Worm (Caenorhabditis elegans) whole organism, L2 larva: Measurements from ENCODE around the gene F11C7.6.

Source experiments
- C34F6.9 ChIP-seq: fragments of 150-350 bp; optimal IDR thresholded peaks from 2 replicates; lab custom pipeline; 2014; ENCODE audit warnings: missing biosample characterization, missing genetic modification characterization
- F13H6.1 ChIP-seq: sonication (generic microtip); optimal IDR thresholded peaks from 2 replicates; lab custom pipeline; 2016; ENCODE audit warnings: missing genetic modification characterization, missing compliant biosample characterization
- Y55F3AM.14 ChIP-seq: fragments of 200-800 bp; sonication (Bioruptor generic); optimal IDR thresholded peaks from 2 replicates; lab custom pipeline; 2018; ENCODE audit warnings: mild to moderate bottlenecking, missing genetic modification characterization, missing compliant biosample characterization
- ZK546.5 ChIP-seq: sonication (generic microtip); optimal IDR thresholded peaks from 2 replicates; lab custom pipeline; 2017; ENCODE audit warnings: missing biosample characterization, missing genetic modification characterization
- aly-2 ChIP-seq: fragments of 150-350 bp; optimal IDR thresholded peaks from 2 replicates; lab custom pipeline; 2014; ENCODE audit warnings: missing biosample characterization, missing genetic modification characterization
- ama-1 ChIP-seq: fragments of 150-350 bp; optimal IDR thresholded peaks from 2 replicates; lab custom pipeline; 2018; ENCODE audit warnings: inconsistent platforms
- blmp-1 ChIP-seq: sonication (generic microtip); optimal IDR thresholded peaks from 2 replicates; lab custom pipeline; 2017; ENCODE audit warnings: missing genetic modification characterization, mild to moderate bottlenecking, missing compliant biosample characterization, antibody characterized with exemption, moderate library complexity; ENCODE audit not compliant: insufficient read depth
- ceh-16 ChIP-seq: fragments of 150-350 bp; optimal IDR thresholded peaks from 2 replicates; lab custom pipeline; 2014; ENCODE audit warnings: missing biosample characterization, missing genetic modification characterization
- ceh-82 ChIP-seq: fragments of 150-350 bp; optimal IDR thresholded peaks from 2 replicates; lab custom pipeline; 2014; ENCODE audit warnings: missing biosample characterization, missing genetic modification characterization
- dmd-4 ChIP-seq: sonication (generic microtip); optimal IDR thresholded peaks from 2 replicates; lab custom pipeline; 2017; ENCODE audit warnings: missing biosample characterization, missing genetic modification characterization
- egl-27 ChIP-seq: sonication (generic microtip); optimal IDR thresholded peaks from 3 replicates; lab custom pipeline; 2017; ENCODE audit warnings: missing biosample characterization, missing genetic modification reagents, missing genetic modification characterization
- elt-3 ChIP-seq: sonication (generic microtip); optimal IDR thresholded peaks from 2 replicates; lab custom pipeline; 2017; ENCODE audit warnings: missing biosample characterization, missing genetic modification characterization
- gmeb-1 ChIP-seq: fragments of 150-350 bp; optimal IDR thresholded peaks from 2 replicates; lab custom pipeline; 2014; ENCODE audit warnings: missing biosample characterization, missing genetic modification characterization
- lin-13 ChIP-seq: fragments of 150-350 bp; optimal IDR thresholded peaks from 2 replicates; lab custom pipeline; 2014; ENCODE audit warnings: missing biosample characterization, missing genetic modification reagents, missing genetic modification characterization
- lin-39 ChIP-seq: fragments of 150-350 bp; optimal IDR thresholded peaks from 2 replicates; lab custom pipeline; 2014; ENCODE audit warnings: missing biosample characterization, missing genetic modification reagents, missing genetic modification characterization
- lsy-2 ChIP-seq, 2 experiments: fragments of 150-350 bp in 1 of 2; sonication (generic microtip) in 1 of 2; optimal IDR thresholded peaks; 2 replicates each; lab custom pipeline; 2014 to 2017; ENCODE audit warnings: missing biosample characterization in 2 of 2, missing genetic modification characterization in 2 of 2
- mab-5 ChIP-seq: fragments of 150-350 bp; optimal IDR thresholded peaks from 2 replicates; lab custom pipeline; 2014; ENCODE audit warnings: missing biosample characterization, missing genetic modification characterization
- mbf-1 ChIP-seq: sonication (generic microtip); optimal IDR thresholded peaks from 2 replicates; lab custom pipeline; 2017; ENCODE audit warnings: missing biosample characterization, missing genetic modification characterization
- mdl-1 ChIP-seq, 2 experiments: fragments of 150-350 bp in 1 of 2; sonication (generic microtip) in 1 of 2; optimal IDR thresholded peaks; 2 replicates each; lab custom pipeline; 2017; ENCODE audit warnings: missing biosample characterization in 2 of 2, missing genetic modification characterization in 2 of 2
- nhr-10 ChIP-seq: sonication (generic microtip); optimal IDR thresholded peaks from 2 replicates; lab custom pipeline; 2017; ENCODE audit warnings: missing biosample characterization, missing genetic modification characterization
- nhr-11 ChIP-seq: fragments of 150-350 bp; optimal IDR thresholded peaks from 2 replicates; lab custom pipeline; 2014; ENCODE audit warnings: missing biosample characterization, missing genetic modification characterization
- nhr-12 ChIP-seq: fragments of 150-350 bp; optimal IDR thresholded peaks from 2 replicates; lab custom pipeline; 2014; ENCODE audit warnings: missing biosample characterization, missing genetic modification characterization
- nhr-129 ChIP-seq: fragments of 150-350 bp; optimal IDR thresholded peaks from 2 replicates; lab custom pipeline; 2014; ENCODE audit warnings: missing biosample characterization, missing genetic modification characterization
- nhr-21 ChIP-seq: fragments of 150-350 bp; optimal IDR thresholded peaks from 2 replicates; lab custom pipeline; 2014; ENCODE audit warnings: missing biosample characterization, missing genetic modification characterization
- nhr-237 ChIP-seq: fragments of 150-350 bp; optimal IDR thresholded peaks from 2 replicates; lab custom pipeline; 2014; ENCODE audit warnings: missing biosample characterization, missing genetic modification characterization
- nhr-25 ChIP-seq: fragments of 150-350 bp; sonication (generic microtip); optimal IDR thresholded peaks from 3 replicates; lab custom pipeline; 2014; ENCODE audit warnings: missing biosample characterization, missing genetic modification characterization
- nhr-6 ChIP-seq: fragments of 150-350 bp; optimal IDR thresholded peaks from 2 replicates; lab custom pipeline; 2014; ENCODE audit warnings: missing biosample characterization, missing genetic modification characterization
- nhr-77 ChIP-seq: fragments of 150-350 bp; optimal IDR thresholded peaks from 2 replicates; lab custom pipeline; 2014; ENCODE audit warnings: missing biosample characterization, missing genetic modification characterization
- sem-4 ChIP-seq: fragments of 150-350 bp; optimal IDR thresholded peaks from 2 replicates; lab custom pipeline; 2014; ENCODE audit warnings: missing biosample characterization, missing genetic modification reagents, missing genetic modification characterization
- skn-1 ChIP-seq: sonication (generic microtip); optimal IDR thresholded peaks from 2 replicates; lab custom pipeline; 2017; ENCODE audit warnings: missing biosample characterization, missing genetic modification characterization
- sma-3 ChIP-seq: sonication (generic microtip); optimal IDR thresholded peaks from 2 replicates; lab custom pipeline; 2016; ENCODE audit warnings: missing genetic modification reagents, missing genetic modification characterization, missing compliant biosample characterization
- sma-9 ChIP-seq, 2 experiments: fragments of 150-350 bp in 1 of 2; sonication (generic microtip) in 1 of 2; optimal IDR thresholded peaks; 2 replicates each; lab custom pipeline; 2014 to 2016; ENCODE audit warnings: missing genetic modification characterization in 2 of 2, mild to moderate bottlenecking in 1 of 2, missing biosample characterization in 1 of 2, missing compliant biosample characterization in 1 of 2, missing genetic modification reagents in 1 of 2, moderate library complexity in 1 of 2
- snpc-4 ChIP-seq: fragments of 150-350 bp; optimal IDR thresholded peaks from 2 replicates; lab custom pipeline; 2014; ENCODE audit warnings: missing biosample characterization, missing genetic modification characterization
- unc-39 ChIP-seq: fragments of 150-350 bp; optimal IDR thresholded peaks from 2 replicates; lab custom pipeline; 2014; ENCODE audit warnings: missing biosample characterization, missing genetic modification characterization
- unc-55 ChIP-seq: fragments of 150-350 bp; sonication (generic microtip); optimal IDR thresholded peaks from 3 replicates; lab custom pipeline; 2014; ENCODE audit warnings: missing biosample characterization, missing genetic modification reagents, missing genetic modification characterization
- unc-62 ChIP-seq: fragments of 150-350 bp; optimal IDR thresholded peaks from 2 replicates; lab custom pipeline; 2014; ENCODE audit warnings: missing biosample characterization, missing genetic modification reagents, missing genetic modification characterization
- zag-1 ChIP-seq: fragments of 150-350 bp; optimal IDR thresholded peaks from 2 replicates; lab custom pipeline; 2014; ENCODE audit warnings: missing biosample characterization, missing genetic modification characterization
- ztf-1 ChIP-seq: fragments of 200-800 bp; sonication (Bioruptor generic); conservative IDR thresholded peaks from 2 replicates; pipeline ENCODE4 v1.3.6; 2022; ENCODE audit warnings: missing genetic modification characterization, missing compliant biosample characterization

The F11C7.6 gene

ce11 chrX:17362529-17362928 is 38.8 kb upstream of the F11C7.6 start, which contains the start of gene F10D7.11:
Gene F10D7.11 (plus strand): TSS chrX:17362829.
- TF ChIP-seq nhr-77 (tag; lab: Kevin White, UChicago), result no peak
- TF ChIP-seq ztf-1 (GFP tag; lab: Robert Waterston, UW), result no peak
- no peak for TF ChIP-seq elt-3 (tag; lab: Kevin White, UChicago)
- no peak for TF ChIP-seq mdl-1 (tag; optimal IDR thresholded peaks at IDR 0.05; lab: Kevin White, UChicago)
- no peak for TF ChIP-seq nhr-10 (tag; lab: Kevin White, UChicago)
- no peak for TF ChIP-seq nhr-237 (tag; lab: Kevin White, UChicago)
- no peak for TF ChIP-seq Y55F3AM.14 (GFP tag; lab: Kevin White, UChicago)

ce11 chrX:17363491-17363890 is 37.9 kb upstream of the F11C7.6 start:
- TF ChIP-seq mbf-1 (tag; lab: Kevin White, UChicago) (no peak), unc-55 (GFP tag; lab: Kevin White, UChicago) (no peak), nhr-10 (tag; lab: Kevin White, UChicago) (no peak), snpc-4 (tag; lab: Kevin White, UChicago) (no peak), lsy-2 (tag; optimal IDR thresholded peaks at IDR 0.05; lab: Kevin White, UChicago) (no peak), sma-3 (peak; percentile 15), Y55F3AM.14 (GFP tag; lab: Kevin White, UChicago) (no peak)
- TF ChIP-seq, all 48 proteins: peak for 1

- no peak for TF ChIP-seq sma-3
- TF ChIP-seq nhr-77 (tag; lab: Kevin White, UChicago), result no peak
- no peak for TF ChIP-seq nhr-129 (tag; lab: Kevin White, UChicago)
- TF ChIP-seq zag-1, result no peak
- TF ChIP-seq F13H6.1 (tag; lab: Kevin White, UChicago), result no peak
- TF ChIP-seq ZK546.5, result no peak
- TF ChIP-seq lin-39, result no peak
- TF ChIP-seq skn-1 (tag; lab: Kevin White, UChicago), result no peak
- no peak for TF ChIP-seq mdl-1 (tag; optimal IDR thresholded peaks at IDR 0.05; lab: Kevin White, UChicago)
- no peak for TF ChIP-seq nhr-21
- no peak for TF ChIP-seq sma-9 (GFP tag; optimal IDR thresholded peaks at IDR 0.05; lab: Kevin White, UChicago)
- TF ChIP-seq sma-9 (tag; optimal IDR thresholded peaks at IDR 0.05; lab: Kevin White, UChicago), result no peak
- no peak for TF ChIP-seq nhr-12 (tag; lab: Kevin White, UChicago)
- no peak for TF ChIP-seq elt-3 (tag; lab: Kevin White, UChicago)
- no peak for TF ChIP-seq egl-27
- TF ChIP-seq unc-55 (GFP tag; lab: Kevin White, UChicago), result no peak
- no peak for TF ChIP-seq Y55F3AM.14 (GFP tag; lab: Kevin White, UChicago)
- TF ChIP-seq ceh-82 (tag; lab: Kevin White, UChicago), result no peak
- no peak for TF ChIP-seq ceh-16 (tag; lab: Kevin White, UChicago)
- TF ChIP-seq lin-13 (GFP tag; lab: Kevin White, UChicago), result no peak
Measured at ce11 chrX:17368542-17368941, 32.8 kb upstream of the F11C7.6 start, which contains the start of gene mfsd-10. Gene mfsd-10 (minus strand): TSS chrX:17368642.

- peak; percentile 22 for TF ChIP-seq nhr-25 (tag; lab: Kevin White, UChicago)
- TF ChIP-seq sem-4 (tag; lab: Kevin White, UChicago), result peak; percentile 12
- no peak for TF ChIP-seq unc-39 (tag; lab: Kevin White, UChicago)
- no peak for TF ChIP-seq snpc-4 (tag; lab: Kevin White, UChicago)
- TF ChIP-seq ZK546.5, result no peak
- no peak for TF ChIP-seq Y55F3AM.14 (GFP tag; lab: Kevin White, UChicago)
- TF ChIP-seq ceh-82 (tag; lab: Kevin White, UChicago), result no peak
- peak; percentile 40 for TF ChIP-seq nhr-129 (tag; lab: Kevin White, UChicago)
Measured at ce11 chrX:17369514-17369913, 31.9 kb upstream of the F11C7.6 start.

ce11 chrX:17373955-17374354 is 27.4 kb upstream of the F11C7.6 start:
- TF ChIP-seq sma-3 (peak; percentile 53), elt-3 (tag; lab: Kevin White, UChicago) (no peak), sma-9 (GFP tag; optimal IDR thresholded peaks at IDR 0.05; lab: Kevin White, UChicago) (peak; percentile 44), sma-9 (tag; optimal IDR thresholded peaks at IDR 0.05; lab: Kevin White, UChicago) (no peak)

ce11 chrX:17374534-17374933 is 26.8 kb upstream of the F11C7.6 start, which contains the start of gene F10D7.3:
Gene F10D7.3 (minus strand): TSS chrX:17374634.
- TF ChIP-seq ama-1 (lab: Kevin White, UChicago) (no peak), unc-62 (GFP tag; lab: Kevin White, UChicago) (no peak), nhr-11 (tag; lab: Kevin White, UChicago) (no peak), unc-55 (GFP tag; lab: Kevin White, UChicago) (no peak), mab-5 (no peak), sem-4 (tag; lab: Kevin White, UChicago) (no peak), dmd-4 (tag; lab: Kevin White, UChicago) (no peak), aly-2 (no peak), nhr-21 (no peak), nhr-237 (tag; lab: Kevin White, UChicago) (no peak), lin-13 (GFP tag; lab: Kevin White, UChicago) (no peak), nhr-6 (no peak), ztf-1 (GFP tag; lab: Robert Waterston, UW) (no peak), nhr-12 (tag; lab: Kevin White, UChicago) (no peak), gmeb-1 (no peak), C34F6.9 (tag; lab: Kevin White, UChicago) (no peak), blmp-1 (tag; lab: Kevin White, UChicago) (no peak), sma-3 (no peak)
